Worm (Caenorhabditis elegans) whole organism, L4/young adult: ENCODE measurements around the gene csb-1.

Experiments used
- dao-5 ChIP-seq: sonication (generic microtip); optimal IDR thresholded peaks from 2 replicates; lab custom pipeline; 2016; ENCODE audit warnings: missing genotype, missing genetic modification characterization, moderate library complexity, missing compliant biosample characterization
- him-1 ChIP-seq: sonication (generic microtip); optimal IDR thresholded peaks from 2 replicates; lab custom pipeline; 2016; ENCODE audit warnings: missing genotype, missing genetic modification reagents, missing genetic modification characterization, missing compliant biosample characterization

ce11 chrX:15912841-15913240 is 47.1 kb upstream of the csb-1 start:
- no peak for TF ChIP-seq him-1 (tag; lab: Kevin White, UChicago)
- no peak for TF ChIP-seq dao-5 (tag; lab: Kevin White, UChicago)
